Fruit fly (Drosophila melanogaster) whole organism, pupa: ENCODE results near the gene CG13127.

Experiments used
- CG10348 ChIP-seq: fragments of 200-800 bp; sonication (Bioruptor generic); IDR thresholded peaks from 2 replicates; pipeline ENCODE4 v1.3.6; 2022; ENCODE audit warnings: missing biosample characterization, missing genetic modification characterization
- CG12605 ChIP-seq: fragments of 200-800 bp; sonication (Bioruptor generic); IDR thresholded peaks from 2 replicates; pipeline ENCODE4 v1.3.6; 2022; ENCODE audit warnings: missing biosample characterization, missing genetic modification characterization
- CG14655 ChIP-seq: fragments of 200-800 bp; sonication (Bioruptor generic); optimal IDR thresholded peaks from 3 replicates; lab custom pipeline; 2017; ENCODE audit warnings: mild to moderate bottlenecking, missing biosample characterization, missing genetic modification reagents, missing genetic modification characterization
- CG17806 ChIP-seq: fragments of 200-800 bp; sonication (Bioruptor generic); optimal IDR thresholded peaks from 2 replicates; lab custom pipeline; 2018; ENCODE audit warnings: missing biosample characterization, mild to moderate bottlenecking, missing genetic modification characterization, moderate library complexity
- CG32121 ChIP-seq: fragments of 200-800 bp; sonication (Bioruptor generic); IDR thresholded peaks from 2 replicates; pipeline ENCODE4 v1.3.6; 2022; ENCODE audit warnings: missing biosample characterization, missing genetic modification characterization
- CG34367 ChIP-seq: fragments of 200-800 bp; sonication (Bioruptor generic); optimal IDR thresholded peaks from 2 replicates; lab custom pipeline; 2018; ENCODE audit warnings: missing biosample characterization, mild to moderate bottlenecking, missing genetic modification characterization
- CG4496 ChIP-seq: fragments of 200-800 bp; sonication (Bioruptor generic); IDR thresholded peaks from 3 replicates; pipeline ENCODE4 v1.3.6; 2022; ENCODE audit warnings: missing biosample characterization, missing genetic modification characterization
- CG8159 ChIP-seq: fragments of 200-800 bp; sonication (Bioruptor generic); optimal IDR thresholded peaks from 3 replicates; lab custom pipeline; 2018; ENCODE audit warnings: missing biosample characterization, mild to moderate bottlenecking, missing genetic modification characterization, moderate library complexity
- CG9948 ChIP-seq: fragments of 200-800 bp; sonication (Bioruptor generic); optimal IDR thresholded peaks from 2 replicates; lab custom pipeline; 2018; ENCODE audit warnings: missing biosample characterization, mild to moderate bottlenecking, missing genetic modification characterization, moderate library complexity
- D1 ChIP-seq: fragments of 200-800 bp; sonication (Bioruptor generic); optimal IDR thresholded peaks from 2 replicates; lab custom pipeline; 2018; ENCODE audit warnings: missing biosample characterization, mild to moderate bottlenecking, missing genetic modification characterization, moderate library complexity
- EcR ChIP-seq: fragments of 200-800 bp; sonication (Bioruptor generic); optimal IDR thresholded peaks from 3 replicates; lab custom pipeline; 2019; ENCODE audit warnings: missing biosample characterization, missing genetic modification characterization, mild to moderate bottlenecking, moderate library complexity, missing genetic modification reagents
- Ets98B ChIP-seq: fragments of 200-800 bp; sonication (Bioruptor generic); IDR thresholded peaks from 2 replicates; pipeline ENCODE4 v1.3.6; 2022; ENCODE audit warnings: missing biosample characterization, missing genetic modification characterization
- Pif1A ChIP-seq: fragments of 200-800 bp; sonication (Bioruptor generic); optimal IDR thresholded peaks from 3 replicates; lab custom pipeline; 2016; ENCODE audit warnings: missing biosample characterization, missing genetic modification characterization
- Pif1B ChIP-seq: fragments of 200-800 bp; sonication (Bioruptor generic); optimal IDR thresholded peaks from 3 replicates; lab custom pipeline; 2016; ENCODE audit warnings: missing biosample characterization, missing genetic modification characterization
- Snoo ChIP-seq: fragments of 200-800 bp; sonication (Bioruptor generic); optimal IDR thresholded peaks from 3 replicates; lab custom pipeline; 2017; ENCODE audit warnings: missing biosample characterization, mild to moderate bottlenecking, missing genetic modification characterization, inconsistent platforms
- fd96Ca ChIP-seq: fragments of 200-800 bp; sonication (Bioruptor generic); IDR thresholded peaks from 3 replicates; pipeline ENCODE4 v1.3.6; 2022; ENCODE audit warnings: missing biosample characterization, missing genetic modification characterization
- gl ChIP-seq: fragments of 200-800 bp; sonication (Bioruptor generic); optimal IDR thresholded peaks from 2 replicates; lab custom pipeline; 2018; ENCODE audit warnings: missing biosample characterization, mild to moderate bottlenecking, missing genetic modification characterization
- rn ChIP-seq: fragments of 200-800 bp; sonication (Bioruptor generic); IDR thresholded peaks from 2 replicates; pipeline ENCODE4 v1.3.6; 2022; ENCODE audit warnings: missing biosample characterization, missing genetic modification characterization

The CG13127 gene

DNA sequence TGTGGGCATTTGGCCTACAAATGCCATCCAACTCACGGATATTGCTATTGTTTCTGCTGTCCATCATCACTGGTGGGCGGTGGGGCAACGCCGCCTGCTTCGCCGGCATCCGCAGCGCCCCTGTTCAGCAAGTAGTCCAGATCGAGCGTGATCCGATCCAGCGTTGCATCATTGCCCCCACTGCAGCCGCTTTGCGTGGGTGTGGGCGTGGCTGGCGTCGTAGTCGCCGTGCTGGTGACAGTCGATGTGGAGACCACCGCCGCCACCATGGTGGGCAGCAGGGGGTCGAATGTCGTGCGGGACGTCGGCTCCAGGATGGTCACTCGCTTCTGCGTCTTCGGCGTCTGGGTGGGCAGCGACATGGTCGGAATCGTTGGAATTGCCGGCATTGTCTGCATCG, 38.3 kb downstream of the CG13127 start:
- no peak for TF ChIP-seq rn (GFP tag; lab: Robert Waterston, UW)
- TF ChIP-seq CG10348: no peak
- no peak for TF ChIP-seq gl (tag; lab: Kevin White, UChicago)
- no peak for TF ChIP-seq Pif1B
- TF ChIP-seq EcR: no peak
- TF ChIP-seq CG17806 (tag; lab: Kevin White, UChicago): no peak
- TF ChIP-seq D1 (tag; lab: Kevin White, UChicago): no peak
- no peak for TF ChIP-seq Snoo (tag; lab: Kevin White, UChicago)
- no peak for TF ChIP-seq CG8159 (tag; lab: Kevin White, UChicago)
- TF ChIP-seq fd96Ca (GFP tag; lab: Robert Waterston, UW): no peak
- no peak for TF ChIP-seq CG9948
- TF ChIP-seq CG12605 (GFP tag; lab: Robert Waterston, UW): no peak
- TF ChIP-seq CG14655 (GFP tag; lab: Kevin White, UChicago): no peak
- TF ChIP-seq Pif1A: no peak
- no peak for TF ChIP-seq CG34367
- no peak for TF ChIP-seq CG32121 (GFP tag; lab: Robert Waterston, UW)
- no peak for TF ChIP-seq CG4496 (GFP tag; lab: Robert Waterston, UW)
- TF ChIP-seq Ets98B (GFP tag; lab: Robert Waterston, UW): no peak
